Worm (Caenorhabditis elegans) whole organism, L2 larva: ENCODE data around the gene glna-1.

Source experiments
- Y55F3AM.14 ChIP-seq: fragments of 200-800 bp; sonication (Bioruptor generic); optimal IDR thresholded peaks from 2 replicates; lab custom pipeline; 2018; ENCODE audit warnings: mild to moderate bottlenecking, missing genetic modification characterization, missing compliant biosample characterization
- aly-2 ChIP-seq: fragments of 150-350 bp; optimal IDR thresholded peaks from 2 replicates; lab custom pipeline; 2014; ENCODE audit warnings: missing biosample characterization, missing genetic modification characterization
- ama-1 ChIP-seq: fragments of 150-350 bp; optimal IDR thresholded peaks from 2 replicates; lab custom pipeline; 2018; ENCODE audit warnings: inconsistent platforms
- ceh-82 ChIP-seq: fragments of 150-350 bp; optimal IDR thresholded peaks from 2 replicates; lab custom pipeline; 2014; ENCODE audit warnings: missing biosample characterization, missing genetic modification characterization
- crh-2 ChIP-seq: sonication (generic microtip); optimal IDR thresholded peaks from 2 replicates; lab custom pipeline; 2017; ENCODE audit warnings: missing biosample characterization, missing genetic modification characterization
- egl-27 ChIP-seq: sonication (generic microtip); optimal IDR thresholded peaks from 3 replicates; lab custom pipeline; 2017; ENCODE audit warnings: missing biosample characterization, missing genetic modification reagents, missing genetic modification characterization
- elt-1 ChIP-seq: fragments of 150-350 bp; optimal IDR thresholded peaks from 2 replicates; lab custom pipeline; 2014; ENCODE audit warnings: missing biosample characterization, missing genetic modification characterization
- lsy-2 ChIP-seq, 2 experiments: fragments of 150-350 bp in 1 of 2; sonication (generic microtip) in 1 of 2; optimal IDR thresholded peaks; 2 replicates each; lab custom pipeline; 2014 to 2017; ENCODE audit warnings: missing biosample characterization in 2 of 2, missing genetic modification characterization in 2 of 2
- mdl-1 ChIP-seq, 2 experiments: fragments of 150-350 bp in 1 of 2; sonication (generic microtip) in 1 of 2; optimal IDR thresholded peaks; 2 replicates each; lab custom pipeline; 2017; ENCODE audit warnings: missing biosample characterization in 2 of 2, missing genetic modification characterization in 2 of 2
- nhr-12 ChIP-seq: fragments of 150-350 bp; optimal IDR thresholded peaks from 2 replicates; lab custom pipeline; 2014; ENCODE audit warnings: missing biosample characterization, missing genetic modification characterization
- nhr-23 ChIP-seq: fragments of 150-350 bp; optimal IDR thresholded peaks from 2 replicates; lab custom pipeline; 2014; ENCODE audit warnings: missing biosample characterization, missing genetic modification reagents, missing genetic modification characterization
- nhr-77 ChIP-seq: fragments of 150-350 bp; optimal IDR thresholded peaks from 2 replicates; lab custom pipeline; 2014; ENCODE audit warnings: missing biosample characterization, missing genetic modification characterization
- skn-1 ChIP-seq: sonication (generic microtip); optimal IDR thresholded peaks from 2 replicates; lab custom pipeline; 2017; ENCODE audit warnings: missing biosample characterization, missing genetic modification characterization

- no peak for TF ChIP-seq nhr-77 (tag; lab: Kevin White, UChicago)
- no peak for TF ChIP-seq ama-1 (lab: Kevin White, UChicago)
- no peak for TF ChIP-seq elt-1 (tag; lab: Kevin White, UChicago)
- no peak for TF ChIP-seq Y55F3AM.14
- TF ChIP-seq lsy-2 (tag; optimal IDR thresholded peaks at IDR 0.05; lab: Kevin White, UChicago) = no peak
- no peak for TF ChIP-seq nhr-12 (tag; lab: Kevin White, UChicago)
- no peak for TF ChIP-seq nhr-23 (tag; lab: Kevin White, UChicago)
- TF ChIP-seq crh-2 (tag; lab: Kevin White, UChicago) = no peak
- TF ChIP-seq mdl-1 (tag; optimal IDR thresholded peaks at IDR 0.05; lab: Kevin White, UChicago) = no peak
- TF ChIP-seq skn-1 (tag; lab: Kevin White, UChicago) = no peak
- no peak for TF ChIP-seq egl-27 (tag; lab: Kevin White, UChicago)
- TF ChIP-seq ceh-82 (tag; lab: Kevin White, UChicago) = no peak
- no peak for TF ChIP-seq aly-2 (tag; lab: Kevin White, UChicago)
Measured at ce11 chrII:14772956-14773788, 39.8 kb upstream of the glna-1 start, which contains the start of gene Y54E2A.7.
